Worm (Caenorhabditis elegans) whole organism, L4 larva: ENCODE measurements around the gene clec-3.

Experiments
- F26F4.8 ChIP-seq: fragments of 200-800 bp; sonication (Bioruptor generic); conservative IDR thresholded peaks from 2 replicates; pipeline ENCODE4 v1.3.6; 2022; ENCODE audit warnings: missing genetic modification characterization, missing compliant biosample characterization
- F37D6.2 ChIP-seq: sonication (generic microtip); optimal IDR thresholded peaks from 2 replicates; lab custom pipeline; 2016; ENCODE audit warnings: mild to moderate bottlenecking, missing genetic modification characterization, missing compliant biosample characterization
- F49E8.2 ChIP-seq: sonication (generic microtip); optimal IDR thresholded peaks from 2 replicates; lab custom pipeline; 2016; ENCODE audit warnings: missing compliant biosample characterization, mild to moderate bottlenecking, missing genetic modification characterization, borderline replicate concordance
- Y105C5A.15 ChIP-seq: fragments of 200-800 bp; sonication (Bioruptor generic); IDR thresholded peaks from 2 replicates; pipeline ENCODE4 v1.3.6; 2022; ENCODE audit warnings: missing genetic modification characterization, missing compliant biosample characterization
- ZK546.5 ChIP-seq, 2 experiments: sonication (generic microtip); optimal IDR thresholded peaks; 2 replicates each; lab custom pipeline; 2017; ENCODE audit warnings: missing biosample characterization in 2 of 2, missing genetic modification characterization in 2 of 2
- aha-1 ChIP-seq: fragments of 150-350 bp; peaks from one replicate; lab custom pipeline; 2014; ENCODE audit warnings: missing biosample characterization, missing genetic modification characterization
- aly-2 ChIP-seq: sonication (generic microtip); optimal IDR thresholded peaks from 2 replicates; lab custom pipeline; 2018; ENCODE audit warnings: missing biosample characterization, missing genetic modification characterization
- arid-1 ChIP-seq: fragments of 200-800 bp; sonication (Bioruptor generic); conservative IDR thresholded peaks from 2 replicates; pipeline ENCODE4 v1.3.6; 2022; ENCODE audit warnings: missing genetic modification reagents, missing genetic modification characterization, missing compliant biosample characterization
- ces-1 ChIP-seq: fragments of 150-350 bp; sonication (generic microtip); optimal IDR thresholded peaks from 4 replicates; lab custom pipeline; 2014; ENCODE audit warnings: missing biosample characterization, missing genetic modification reagents, missing genetic modification characterization
- cey-2 ChIP-seq: sonication (generic microtip); optimal IDR thresholded peaks from 3 replicates; lab custom pipeline; 2017; ENCODE audit warnings: missing genetic modification characterization, mild to moderate bottlenecking, missing compliant biosample characterization, antibody characterized with exemption, borderline replicate concordance; ENCODE audit not compliant: insufficient read depth
- daf-8 ChIP-seq: fragments of 200-800 bp; sonication (Bioruptor generic); IDR thresholded peaks from 2 replicates; pipeline ENCODE4 v1.3.6; 2022; ENCODE audit warnings: missing genetic modification characterization, missing compliant biosample characterization
- dmd-9 ChIP-seq: fragments of 200-800 bp; sonication (Bioruptor generic); IDR thresholded peaks from 2 replicates; pipeline ENCODE4 v1.3.6; 2022; ENCODE audit warnings: missing genetic modification reagents, missing genetic modification characterization, missing compliant biosample characterization
- dpl-1 ChIP-seq: fragments of 150-350 bp; optimal IDR thresholded peaks from 2 replicates; lab custom pipeline; 2014; ENCODE audit warnings: missing biosample characterization, missing genetic modification reagents, missing genetic modification characterization
- egl-27 ChIP-seq: sonication (generic microtip); optimal IDR thresholded peaks from 3 replicates; lab custom pipeline; 2017; ENCODE audit warnings: missing biosample characterization, missing genetic modification reagents, missing genetic modification characterization
- fkh-10 ChIP-seq: fragments of 150-350 bp; optimal IDR thresholded peaks from 2 replicates; lab custom pipeline; 2014; ENCODE audit warnings: missing biosample characterization, missing genetic modification reagents, missing genetic modification characterization
- gei-8 ChIP-seq: fragments of 200-800 bp; sonication (Bioruptor generic); optimal IDR thresholded peaks from 2 replicates; lab custom pipeline; 2018; ENCODE audit warnings: mild to moderate bottlenecking, missing genetic modification characterization, missing compliant biosample characterization
- hif-1 ChIP-seq, 2 experiments: sonication (generic microtip); optimal IDR thresholded peaks; 2 replicates each; lab custom pipeline; 2016 to 2017; ENCODE audit warnings: missing compliant biosample characterization in 2 of 2, missing genetic modification characterization in 2 of 2, missing genetic modification reagents in 2 of 2, missing genotype in 2 of 2, mild to moderate bottlenecking in 1 of 2
- hlh-11 ChIP-seq: fragments of 200-800 bp; sonication (Bioruptor generic); optimal IDR thresholded peaks from 2 replicates; lab custom pipeline; 2018; ENCODE audit warnings: mild to moderate bottlenecking, missing genetic modification characterization, missing compliant biosample characterization
- jun-1 ChIP-seq: fragments of 150-350 bp; optimal IDR thresholded peaks from 2 replicates; lab custom pipeline; 2014; ENCODE audit warnings: missing biosample characterization, missing genetic modification reagents, missing genetic modification characterization
- lim-7 ChIP-seq: fragments of 200-800 bp; sonication (Bioruptor generic); IDR thresholded peaks from 2 replicates; pipeline ENCODE4 v1.3.6; 2022; ENCODE audit warnings: missing genetic modification characterization, missing compliant biosample characterization
- lin-39 ChIP-seq: fragments of 150-350 bp; optimal IDR thresholded peaks from 2 replicates; lab custom pipeline; 2014; ENCODE audit warnings: missing biosample characterization, missing genetic modification reagents, missing genetic modification characterization
- mdt-29 ChIP-seq: fragments of 200-800 bp; sonication (Bioruptor generic); IDR thresholded peaks from 2 replicates; pipeline ENCODE4 v1.3.6; 2022; ENCODE audit warnings: missing genetic modification reagents, missing genetic modification characterization, missing compliant biosample characterization
- nhr-102 ChIP-seq: sonication (generic microtip); optimal IDR thresholded peaks from 2 replicates; lab custom pipeline; 2016; ENCODE audit warnings: mild to moderate bottlenecking, missing genetic modification characterization, moderate library complexity, missing compliant biosample characterization
- nhr-237 ChIP-seq: sonication (generic microtip); optimal IDR thresholded peaks from 2 replicates; lab custom pipeline; 2017; ENCODE audit warnings: missing biosample characterization, missing genetic modification characterization
- nhr-25 ChIP-seq: sonication (generic microtip); optimal IDR thresholded peaks from 2 replicates; lab custom pipeline; 2017; ENCODE audit warnings: missing genetic modification characterization, mild to moderate bottlenecking, missing compliant biosample characterization, antibody characterized with exemption, moderate library complexity, borderline replicate concordance; ENCODE audit not compliant: insufficient read depth
- nhr-28 ChIP-seq: fragments of 150-350 bp; optimal IDR thresholded peaks from 2 replicates; lab custom pipeline; 2014; ENCODE audit warnings: missing biosample characterization, missing genetic modification characterization
- nhr-41 ChIP-seq: fragments of 200-800 bp; sonication (Bioruptor generic); IDR thresholded peaks from 2 replicates; pipeline ENCODE4 v1.3.6; 2022; ENCODE audit warnings: missing genetic modification reagents, missing genetic modification characterization, missing compliant biosample characterization
- nhr-42 ChIP-seq: fragments of 200-800 bp; sonication (Bioruptor generic); IDR thresholded peaks from 2 replicates; pipeline ENCODE4 v1.3.6; 2022; ENCODE audit warnings: missing genetic modification characterization, missing compliant biosample characterization
- nhr-6 ChIP-seq: fragments of 150-350 bp; optimal IDR thresholded peaks from 2 replicates; lab custom pipeline; 2014; ENCODE audit warnings: missing biosample characterization, missing genetic modification characterization
- nhr-76 ChIP-seq: fragments of 150-350 bp; optimal IDR thresholded peaks from 2 replicates; lab custom pipeline; 2014; ENCODE audit warnings: missing biosample characterization, missing genetic modification characterization
- nhr-77 ChIP-seq: fragments of 150-350 bp; optimal IDR thresholded peaks from 2 replicates; lab custom pipeline; 2014; ENCODE audit warnings: missing biosample characterization, missing genetic modification characterization
- php-3 ChIP-seq: fragments of 200-800 bp; sonication (Bioruptor generic); IDR thresholded peaks from 2 replicates; pipeline ENCODE4 v1.3.6; 2022; ENCODE audit warnings: missing genetic modification reagents, missing genetic modification characterization, missing compliant biosample characterization
- pqm-1 ChIP-seq: sonication (generic microtip); optimal IDR thresholded peaks from 2 replicates; lab custom pipeline; 2017; ENCODE audit warnings: missing biosample characterization, missing genetic modification characterization
- rbr-2 ChIP-seq: sonication (generic microtip); optimal IDR thresholded peaks from 2 replicates; lab custom pipeline; 2016; ENCODE audit warnings: missing genotype, missing genetic modification characterization, missing compliant biosample characterization
- saeg-2 ChIP-seq: fragments of 200-800 bp; sonication (Bioruptor generic); IDR thresholded peaks from 2 replicates; pipeline ENCODE4 v1.3.6; 2022; ENCODE audit warnings: missing genetic modification reagents, missing genetic modification characterization, missing compliant biosample characterization
- skn-1 ChIP-seq: fragments of 150-350 bp; optimal IDR thresholded peaks from 2 replicates; lab custom pipeline; 2014; ENCODE audit warnings: missing biosample characterization, missing genetic modification characterization
- snpc-4 ChIP-seq: fragments of 150-350 bp; optimal IDR thresholded peaks from 2 replicates; lab custom pipeline; 2014; ENCODE audit warnings: missing biosample characterization, missing genetic modification characterization
- spr-1 ChIP-seq: sonication (generic microtip); optimal IDR thresholded peaks from 2 replicates; lab custom pipeline; 2016; ENCODE audit warnings: mild to moderate bottlenecking, missing genetic modification characterization, missing compliant biosample characterization
- spr-3 ChIP-seq: fragments of 200-800 bp; sonication (Bioruptor generic); optimal IDR thresholded peaks from 2 replicates; lab custom pipeline; 2018; ENCODE audit warnings: mild to moderate bottlenecking, missing genetic modification characterization, missing compliant biosample characterization
- tag-97 ChIP-seq: fragments of 200-800 bp; sonication (Bioruptor generic); IDR thresholded peaks from 2 replicates; pipeline ENCODE4 v1.3.6; 2022; ENCODE audit warnings: missing genetic modification characterization, missing compliant biosample characterization
- tra-1 ChIP-seq: fragments of 200-800 bp; sonication (Bioruptor generic); IDR thresholded peaks from 2 replicates; pipeline ENCODE4 v1.3.6; 2022; ENCODE audit warnings: missing genetic modification reagents, missing genetic modification characterization, missing compliant biosample characterization
- unc-39 ChIP-seq: sonication (generic microtip); optimal IDR thresholded peaks from 2 replicates; lab custom pipeline; 2017; ENCODE audit warnings: missing biosample characterization, missing genetic modification characterization
- zag-1 ChIP-seq: fragments of 150-350 bp; optimal IDR thresholded peaks from 2 replicates; lab custom pipeline; 2014; ENCODE audit warnings: missing biosample characterization, missing genetic modification characterization
- zfp-2 ChIP-seq: sonication (generic microtip); optimal IDR thresholded peaks from 2 replicates; lab custom pipeline; 2016; ENCODE audit warnings: mild to moderate bottlenecking, missing genetic modification characterization, missing compliant biosample characterization
- zfp-3 ChIP-seq: fragments of 200-800 bp; sonication (Bioruptor generic); conservative IDR thresholded peaks from 2 replicates; pipeline ENCODE4 v1.3.6; 2022; ENCODE audit warnings: missing genetic modification reagents, missing genetic modification characterization, missing compliant biosample characterization
- zip-2 ChIP-seq: fragments of 150-350 bp; optimal IDR thresholded peaks from 2 replicates; lab custom pipeline; 2014; ENCODE audit warnings: missing biosample characterization, missing genetic modification characterization
- ztf-11 ChIP-seq: fragments of 150-350 bp; optimal IDR thresholded peaks from 2 replicates; lab custom pipeline; 2014; ENCODE audit warnings: missing biosample characterization, missing genetic modification characterization

Gene clec-3

DNA sequence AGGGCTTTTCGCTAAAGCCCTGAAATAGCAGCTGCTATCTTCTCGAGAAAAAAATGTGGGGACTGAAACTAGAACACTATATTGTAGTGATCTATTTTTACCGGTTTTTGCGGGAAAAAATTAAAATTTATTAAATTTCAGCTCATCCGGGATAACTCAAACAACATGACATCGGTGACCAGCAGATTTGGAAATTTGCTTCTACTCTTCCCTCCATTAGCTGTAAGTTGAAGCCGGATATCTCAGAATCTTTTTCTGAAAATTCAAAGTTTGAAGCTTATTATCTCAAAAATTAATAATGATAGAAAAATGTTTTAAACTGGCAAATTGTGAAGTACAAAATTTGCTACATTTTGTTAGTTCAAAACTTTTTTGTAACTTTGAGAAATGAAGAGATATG lies 35.3 kb downstream of the clec-3 start:
- TF ChIP-seq gei-8 (no peak), aha-1 (tag; lab: Kevin White, UChicago) (peak; percentile 93)

DNA sequence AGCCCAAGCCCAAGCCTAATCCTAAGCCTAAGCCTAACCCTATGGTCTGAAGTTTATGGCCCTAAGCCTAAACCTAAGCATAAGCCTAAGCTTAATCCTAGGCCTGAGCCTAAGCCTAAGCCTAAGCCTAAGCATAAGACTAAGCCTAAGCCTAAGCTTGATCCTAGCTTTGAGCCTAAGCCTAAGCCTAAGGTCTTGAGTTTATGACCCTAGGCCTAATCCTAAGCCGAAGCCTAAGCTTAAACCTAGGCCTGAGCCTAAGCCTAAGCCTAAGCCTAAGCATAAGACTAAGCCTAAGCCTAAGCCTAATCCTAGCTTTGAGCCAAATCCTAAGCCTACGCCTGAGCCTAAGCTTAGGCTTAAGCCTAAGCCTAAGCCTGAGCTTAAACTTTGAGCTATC lies 40.6 kb downstream of the clec-3 start:
- no peak for TF ChIP-seq mdt-29 (GFP tag; lab: Robert Waterston, UW)
- 0 out of 2 replicates have a peak, but pooled peaks have one; percentile 47 for TF ChIP-seq Y105C5A.15 (GFP tag; lab: Robert Waterston, UW)
- no peak for TF ChIP-seq ZK546.5 (tag; optimal IDR thresholded peaks at IDR 0.05; lab: Kevin White, UChicago)

DNA sequence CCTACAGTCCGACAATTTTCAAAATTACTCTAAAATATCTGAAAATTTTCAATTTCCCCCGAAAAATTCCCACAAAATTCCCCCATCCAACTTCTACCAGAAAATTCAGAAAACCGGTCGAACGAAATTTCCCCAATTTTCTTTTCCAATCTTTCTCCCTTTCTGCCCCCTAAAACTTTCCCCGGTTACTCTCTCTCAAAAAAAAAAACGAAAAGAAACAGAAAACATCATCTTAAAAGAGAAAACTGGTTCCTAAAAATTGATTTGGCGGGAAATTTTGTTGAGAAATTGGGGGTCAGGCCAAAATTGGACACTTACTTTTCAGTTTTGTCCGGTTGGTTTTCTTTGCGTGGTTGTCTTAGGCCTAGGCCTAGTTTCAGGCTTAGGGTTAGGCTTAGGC lies 42.1 kb downstream of the clec-3 start:
- TF ChIP-seq lim-7 (GFP tag; lab: Robert Waterston, UW), result no peak
- TF ChIP-seq zag-1, result no peak

DNA sequence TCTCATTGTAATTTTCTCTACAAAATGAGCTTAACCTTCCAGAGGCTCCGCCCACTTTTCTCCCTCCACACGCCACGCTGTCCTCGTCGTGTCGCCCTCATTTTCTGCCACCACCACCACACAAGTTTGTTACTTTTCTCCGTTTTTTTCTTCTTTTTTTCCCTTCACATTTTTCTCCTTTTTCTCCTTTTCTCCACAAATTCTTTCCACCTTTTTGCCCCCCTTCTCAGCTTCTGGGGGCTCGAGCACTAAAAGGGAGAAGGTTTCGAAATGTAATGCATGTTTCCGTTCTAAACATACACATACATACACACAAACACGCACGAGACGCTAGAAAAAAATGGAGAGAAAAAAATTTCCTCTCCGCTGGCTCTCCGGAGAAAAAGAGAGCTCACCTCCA lies 43.1 kb downstream of the clec-3 start, which contains the start of gene nhr-88:
Gene nhr-88, plus strand, starts transcription at position 43 of the 400 bp plus-strand sequence.
- no peak for TF ChIP-seq aly-2 (tag; lab: Kevin White, UChicago)
- TF ChIP-seq hlh-11, result no peak
- TF ChIP-seq fkh-10 (GFP tag; lab: Kevin White, UChicago), result peak; percentile 69
- no peak for TF ChIP-seq jun-1
- no peak for TF ChIP-seq dmd-9 (GFP tag; lab: Robert Waterston, UW)
- no peak for TF ChIP-seq unc-39 (tag; lab: Kevin White, UChicago)
- no peak for TF ChIP-seq nhr-25 (tag; lab: Kevin White, UChicago)
- no peak for TF ChIP-seq zip-2 (tag; lab: Kevin White, UChicago)
- TF ChIP-seq saeg-2, result no peak
- TF ChIP-seq zag-1, result no peak
- TF ChIP-seq zfp-3 (GFP tag; lab: Robert Waterston, UW), result no peak
- TF ChIP-seq php-3 (GFP tag; lab: Robert Waterston, UW), result no peak
- no peak for TF ChIP-seq arid-1
- no peak for TF ChIP-seq ztf-11 (tag; lab: Kevin White, UChicago)
- no peak for TF ChIP-seq lin-39 (tag; lab: Kevin White, UChicago)
- TF ChIP-seq egl-27 (tag; lab: Kevin White, UChicago), result no peak
- TF ChIP-seq hif-1 (tag; optimal IDR thresholded peaks at IDR 0.05; lab: Kevin White, UChicago), result no peak
- TF ChIP-seq lim-7 (GFP tag; lab: Robert Waterston, UW), result no peak
- TF ChIP-seq skn-1 (tag; lab: Kevin White, UChicago), result no peak
- no peak for TF ChIP-seq nhr-237 (tag; lab: Kevin White, UChicago)
- no peak for TF ChIP-seq pqm-1 (tag; lab: Kevin White, UChicago)
- no peak for TF ChIP-seq F37D6.2 (tag; lab: Kevin White, UChicago)
- no peak for TF ChIP-seq F49E8.2
- no peak for TF ChIP-seq nhr-6
- no peak for TF ChIP-seq nhr-102 (tag; lab: Kevin White, UChicago)
- peak; percentile 39 for TF ChIP-seq rbr-2 (tag; lab: Kevin White, UChicago)
- TF ChIP-seq nhr-77 (tag; lab: Kevin White, UChicago), result no peak
- no peak for TF ChIP-seq nhr-41
- peak; percentile 8 for TF ChIP-seq spr-3
- TF ChIP-seq F26F4.8 (GFP tag; lab: Robert Waterston, UW), result no peak
- no peak for TF ChIP-seq daf-8 (GFP tag; lab: Robert Waterston, UW)
- no peak for TF ChIP-seq aha-1 (tag; lab: Kevin White, UChicago)
- no peak for TF ChIP-seq snpc-4 (tag; lab: Kevin White, UChicago)
- TF ChIP-seq nhr-42 (GFP tag; lab: Robert Waterston, UW), result 0 out of 2 replicates have a peak, but pooled peaks have one; percentile 9
- no peak for TF ChIP-seq tag-97 (GFP tag; lab: Robert Waterston, UW)
- TF ChIP-seq cey-2 (tag; lab: Kevin White, UChicago), result no peak
- TF ChIP-seq nhr-76, result no peak
- no peak for TF ChIP-seq ces-1
- no peak for TF ChIP-seq dpl-1
- no peak for TF ChIP-seq spr-1 (tag; lab: Kevin White, UChicago)
- no peak for TF ChIP-seq nhr-28 (tag; lab: Kevin White, UChicago)
- TF ChIP-seq ZK546.5 (tag; optimal IDR thresholded peaks at IDR 0.05; lab: Kevin White, UChicago), result no peak
- TF ChIP-seq zfp-2 (tag; lab: Kevin White, UChicago), result no peak
- no peak for TF ChIP-seq tra-1
